Fruit fly (Drosophila melanogaster) whole organism, embryonic: Measurements from ENCODE around the gene CG34292.

Experiments
- CG1529 ChIP-seq: fragments of 200-800 bp; sonication (Bioruptor generic); optimal IDR thresholded peaks from 3 replicates; lab custom pipeline; 2018; ENCODE audit warnings: missing biosample characterization, missing genetic modification characterization
- CG3995 ChIP-seq: fragments of 200-800 bp; sonication (Bioruptor generic); optimal IDR thresholded peaks from 3 replicates; lab custom pipeline; 2016; ENCODE audit warnings: missing biosample characterization, missing genetic modification characterization
- Camta ChIP-seq: fragments of 200-800 bp; sonication (Bioruptor generic); optimal IDR thresholded peaks from 2 replicates; lab custom pipeline; 2016; ENCODE audit warnings: missing biosample characterization, missing genetic modification characterization
- gce ChIP-seq: fragments of 200-800 bp; sonication (Bioruptor generic); IDR thresholded peaks from 3 replicates; pipeline ENCODE4 v1.3.6; 2022; ENCODE audit warnings: missing biosample characterization, missing genetic modification characterization
- ind ChIP-seq: fragments of 200-800 bp; sonication (Bioruptor generic); optimal IDR thresholded peaks from 3 replicates; lab custom pipeline; 2016; ENCODE audit warnings: missing biosample characterization, missing genetic modification characterization
- pho ChIP-seq: fragments of 200-800 bp; sonication (Bioruptor generic); optimal IDR thresholded peaks from 2 replicates; lab custom pipeline; 2016; ENCODE audit warnings: missing biosample characterization, missing genetic modification characterization
- pum ChIP-seq: fragments of 200-800 bp; sonication (Bioruptor generic); optimal IDR thresholded peaks from 2 replicates; lab custom pipeline; 2016; ENCODE audit warnings: missing biosample characterization, missing genetic modification characterization

- TF ChIP-seq pum (GFP tag; lab: Kevin White, UChicago) (no peak), ind (GFP tag; lab: Kevin White, UChicago) (no peak), pho (GFP tag; lab: Kevin White, UChicago) (no peak), gce (GFP tag; lab: Robert Waterston, UW) (no peak), CG3995 (GFP tag; lab: Kevin White, UChicago) (no peak), Camta (GFP tag; lab: Kevin White, UChicago) (no peak), CG1529 (GFP tag; lab: Kevin White, UChicago) (no peak)
These were observed 30.8 kb downstream of the CG34292 start, which contains the start of gene CG14258 for dm6 chr3R:27092843-27093242.
